Fruit fly (Drosophila melanogaster) S2 (cell line): ENCODE results near the gene CG3184.

ENCODE experiments used
- CG8478 ChIP-seq: fragments of >200 bp; optimal IDR thresholded peaks from 2 replicates; lab custom pipeline; 2018
- CTCF ChIP-seq, 2 experiments: fragments of >200 bp; optimal IDR thresholded peaks; 2 replicates each; lab custom pipeline; 2018

- TF ChIP-seq CTCF (optimal IDR thresholded peaks at IDR 0.05; lab: Kevin White, UChicago) (no peak), CG8478 (lab: Kevin White, UChicago) (no peak)
Measured at dm6 chrX:6688620-6689400, at the start of gene CG3184.
